Fruit fly (Drosophila melanogaster): ENCODE measurements around the gene Smyd5.

The Smyd5 gene

dm6 chr3R:21224230-21224629 lies 5.6 kb upstream of the Smyd5 start (continued):
- TF ChIP-seq woc (GFP tag; optimal IDR thresholded peaks at IDR 0.05) (no peak), dmrt93B (GFP tag; optimal IDR thresholded peaks at IDR 0.05) (no peak), CG9705 (GFP tag; optimal IDR thresholded peaks at IDR 0.05) (no peak), OdsH (GFP tag; optimal IDR thresholded peaks at IDR 0.05) (peak; percentile 31)

DNA sequence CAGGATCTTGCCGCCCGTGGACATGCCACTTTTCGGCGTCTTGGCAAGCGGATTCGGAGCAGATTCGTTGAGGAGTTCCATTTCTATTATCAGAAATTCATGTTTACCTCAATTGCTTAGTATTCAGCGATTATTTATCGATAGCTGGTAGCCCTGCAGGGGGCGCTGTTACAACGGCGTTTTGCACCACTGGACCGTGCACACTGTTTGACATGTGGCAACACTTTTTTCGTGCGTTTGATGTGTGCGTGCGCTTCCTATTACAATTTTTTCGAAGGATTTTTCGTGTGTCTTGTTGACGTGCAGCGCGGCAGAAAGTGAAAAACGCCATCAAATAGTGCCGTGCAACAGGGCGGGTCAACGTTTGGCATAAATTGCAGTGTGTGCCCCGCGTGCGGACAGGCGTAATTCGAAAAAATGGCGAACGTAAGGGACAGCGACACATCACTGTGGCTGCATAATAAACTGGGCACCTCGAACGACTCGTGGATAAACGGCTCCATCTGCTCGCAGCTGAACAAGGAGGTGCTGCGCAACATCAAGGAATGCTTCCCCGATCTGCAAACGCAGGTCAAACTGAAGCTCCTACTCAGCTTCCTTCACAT lies 5.0 kb upstream of the Smyd5 start, which contains the start of the genes CG3337 and Nelf-A:
TSS of gene CG3337 (minus strand) at position 132 of the 605 bp plus-strand sequence.
TSS of gene Nelf-A (plus strand) at position 252 of the 605 bp plus-strand sequence.
- no peak for TF ChIP-seq jim (GFP tag; optimal IDR thresholded peaks at IDR 0.05)
- TF ChIP-seq h (GFP tag; optimal IDR thresholded peaks at IDR 0.05), result peak; percentile 73
- TF ChIP-seq sage (GFP tag; optimal IDR thresholded peaks at IDR 0.05), result no peak
- peak; percentile 90 for TF ChIP-seq Hr83 (GFP tag; optimal IDR thresholded peaks at IDR 0.05; ENCODE audit: poor library complexity, severe bottlenecking)
- no peak for TF ChIP-seq dl (GFP tag; optimal IDR thresholded peaks at IDR 0.05; ENCODE audit: insufficient read depth in 1 of 2, partially characterized antibody in 2 of 2)
- peak; percentile 7 for TF ChIP-seq fru (GFP tag; optimal IDR thresholded peaks at IDR 0.05)
- peak; percentile 65 for TF ChIP-seq CG9705 (GFP tag; optimal IDR thresholded peaks at IDR 0.05)
- TF ChIP-seq rgr (GFP tag; optimal IDR thresholded peaks at IDR 0.05), result peak; percentile 79
- peak; percentile 35 for TF ChIP-seq psq (GFP tag; optimal IDR thresholded peaks at IDR 0.05)
- peak; percentile 51 for TF ChIP-seq HLH106 (tag; optimal IDR thresholded peaks at IDR 0.05)
- peak; percentile 47 for TF ChIP-seq br (GFP tag; optimal IDR thresholded peaks at IDR 0.05)
- TF ChIP-seq Jra (GFP tag; optimal IDR thresholded peaks at IDR 0.05), result no peak
- TF ChIP-seq N (GFP tag; optimal IDR thresholded peaks at IDR 0.05), result peak; percentile 48
- no peak for TF ChIP-seq Dfd (GFP tag; optimal IDR thresholded peaks at IDR 0.05)
- TF ChIP-seq sv (GFP tag; optimal IDR thresholded peaks at IDR 0.05), result peak; percentile 71
- TF ChIP-seq Sp1 (GFP tag; optimal IDR thresholded peaks at IDR 0.05), result peak; percentile 36
- no peak for TF ChIP-seq Mio (GFP tag; optimal IDR thresholded peaks at IDR 0.05)
- TF ChIP-seq ey (GFP tag; optimal IDR thresholded peaks at IDR 0.05), result peak; percentile 50
- TF ChIP-seq Dif (GFP tag; optimal IDR thresholded peaks at IDR 0.05; ENCODE audit: partially characterized antibody), result peak; percentile 21
- TF ChIP-seq CG32264 (GFP tag; optimal IDR thresholded peaks at IDR 0.05), result no peak
- no peak for TF ChIP-seq pan (optimal IDR thresholded peaks at IDR 0.05)
- TF ChIP-seq Rel (GFP tag; optimal IDR thresholded peaks at IDR 0.05), result no peak
- peak; percentile 46 for TF ChIP-seq Rel (tag; optimal IDR thresholded peaks at IDR 0.05)
- TF ChIP-seq foxo (GFP tag; optimal IDR thresholded peaks at IDR 0.05), result peak in 1 of 2 experiments; percentile 63
- peak; percentile 79 for TF ChIP-seq Myc (optimal IDR thresholded peaks at IDR 0.05)
- no peak for TF ChIP-seq tai (GFP tag; optimal IDR thresholded peaks at IDR 0.05)

DNA sequence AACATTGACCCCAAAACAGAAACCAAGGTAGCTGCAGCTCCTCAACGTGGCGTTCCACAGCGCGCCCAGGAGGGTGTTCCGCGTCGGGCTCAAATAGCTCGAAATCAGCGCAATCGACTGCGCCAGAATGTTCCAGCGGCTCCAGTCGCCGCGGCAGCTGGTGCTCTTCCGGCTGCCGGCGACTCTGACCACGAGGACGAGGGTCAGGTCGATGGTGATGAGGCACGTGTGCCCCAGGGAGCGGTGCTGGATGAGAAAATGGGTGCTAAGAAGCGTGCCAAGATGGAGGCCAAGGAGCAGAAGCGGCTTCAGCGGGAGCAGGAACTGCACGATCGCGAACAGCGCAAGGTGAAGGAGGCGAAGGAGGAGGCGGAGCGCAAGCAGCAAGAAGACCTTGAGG lies 3.3 kb downstream of the Smyd5 start:
- TF ChIP-seq Dif (GFP tag; optimal IDR thresholded peaks at IDR 0.05; ENCODE audit: partially characterized antibody) (no peak), sv (GFP tag; optimal IDR thresholded peaks at IDR 0.05) (no peak), Hnf4 (GFP tag; optimal IDR thresholded peaks at IDR 0.05) (no peak), ey (GFP tag; optimal IDR thresholded peaks at IDR 0.05) (no peak), h (GFP tag; optimal IDR thresholded peaks at IDR 0.05) (no peak), foxo (GFP tag; optimal IDR thresholded peaks at IDR 0.05) (no peak), Myc (optimal IDR thresholded peaks at IDR 0.05) (no peak), Vsx2 (GFP tag; optimal IDR thresholded peaks at IDR 0.05; ENCODE audit: partially characterized antibody) (no peak), usp (GFP tag; optimal IDR thresholded peaks at IDR 0.05) (no peak), GATAd (GFP tag; optimal IDR thresholded peaks at IDR 0.05) (no peak), dl (GFP tag; optimal IDR thresholded peaks at IDR 0.05; ENCODE audit: insufficient read depth in 1 of 2, partially characterized antibody in 2 of 2) (no peak), fru (GFP tag; optimal IDR thresholded peaks at IDR 0.05) (no peak)

dm6 chr3R:21214693-21215145 lies 3.9 kb downstream of the Smyd5 start, which contains the start of gene Ddrgk1:
Ddrgk1 (plus strand) TSS chr3R:21215079.
- TF ChIP-seq sv (GFP tag; optimal IDR thresholded peaks at IDR 0.05) (peak; percentile 20), Mio (GFP tag; optimal IDR thresholded peaks at IDR 0.05) (no peak), N (GFP tag; optimal IDR thresholded peaks at IDR 0.05) (no peak), woc (GFP tag; optimal IDR thresholded peaks at IDR 0.05) (peak; percentile 85), psq (GFP tag; optimal IDR thresholded peaks at IDR 0.05) (no peak), fru (GFP tag; optimal IDR thresholded peaks at IDR 0.05) (no peak), Hr78 (GFP tag; optimal IDR thresholded peaks at IDR 0.05) (no peak), Myc (optimal IDR thresholded peaks at IDR 0.05) (peak; percentile 96), dmrt93B (GFP tag; optimal IDR thresholded peaks at IDR 0.05) (no peak), tai (GFP tag; optimal IDR thresholded peaks at IDR 0.05) (no peak), OdsH (GFP tag; optimal IDR thresholded peaks at IDR 0.05) (no peak)
